Fruit fly (Drosophila melanogaster): ENCODE data around the gene Anp.

The Anp gene

DNA sequence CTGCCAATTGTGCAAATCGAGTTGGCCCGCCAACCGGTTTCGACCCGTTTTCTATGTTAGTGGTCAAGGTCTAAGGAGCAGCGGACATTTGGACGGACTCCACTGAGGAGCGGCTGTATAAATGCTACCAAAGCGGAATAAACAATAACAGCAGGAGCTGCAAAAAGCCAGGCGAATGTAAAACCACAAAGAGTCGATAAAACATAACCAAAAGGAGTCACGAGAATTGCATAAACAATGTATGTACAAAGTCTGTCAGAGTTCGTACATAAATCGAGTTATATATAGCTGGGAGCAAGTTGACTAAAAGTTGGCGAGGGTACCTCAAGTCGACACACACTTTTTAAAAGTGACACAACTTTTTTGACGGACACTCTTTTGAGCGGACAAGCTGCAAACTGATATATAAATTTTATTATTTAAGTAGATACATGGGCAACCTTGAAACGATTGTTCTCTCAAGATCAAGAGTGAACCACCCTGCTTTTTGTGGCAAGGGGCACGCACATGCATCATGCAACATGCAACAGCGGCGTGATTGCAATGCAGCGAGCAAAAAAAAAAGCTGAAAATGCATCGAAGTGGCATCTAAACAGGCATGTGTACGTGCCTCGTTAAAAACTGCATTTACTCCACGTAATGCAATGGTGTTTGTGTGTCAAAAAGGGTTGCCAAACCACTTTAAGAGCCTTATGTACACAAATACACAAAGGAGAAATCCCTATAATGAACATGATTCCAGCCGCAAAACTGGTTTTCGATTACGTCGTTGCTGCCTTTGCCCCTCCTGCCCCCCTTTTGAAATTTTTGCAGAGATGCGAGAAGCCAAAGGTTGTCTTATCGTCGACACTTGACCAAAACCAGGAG, 45.7 kb downstream of the Anp start (continued):
- TF ChIP-seq CG6808 (GFP tag; optimal IDR thresholded peaks at IDR 0.05) = peak; percentile 97
- TF ChIP-seq CG16779 (tag; optimal IDR thresholded peaks at IDR 0.05) = peak; percentile 94
- peak; percentile 95 for TF ChIP-seq esn (GFP tag; optimal IDR thresholded peaks at IDR 0.05)
- peak; percentile 99 for TF ChIP-seq CG6163 (GFP tag; IDR thresholded peaks at IDR 0.05)
- TF ChIP-seq ss (GFP tag; optimal IDR thresholded peaks at IDR 0.05) = peak; percentile 99 to 100
- TF ChIP-seq spab (GFP tag; optimal IDR thresholded peaks at IDR 0.05) = peak; percentile 97
- peak; percentile 96 for TF ChIP-seq Sox102F (GFP tag; optimal IDR thresholded peaks at IDR 0.05)
- TF ChIP-seq Gug (GFP tag; IDR thresholded peaks at IDR 0.05) = peak; percentile 81
- TF ChIP-seq CG11902 (GFP tag; optimal IDR thresholded peaks at IDR 0.05) = peak; percentile 74
- peak; percentile 96 for TF ChIP-seq CG10669 (GFP tag; optimal IDR thresholded peaks at IDR 0.05)

DNA sequence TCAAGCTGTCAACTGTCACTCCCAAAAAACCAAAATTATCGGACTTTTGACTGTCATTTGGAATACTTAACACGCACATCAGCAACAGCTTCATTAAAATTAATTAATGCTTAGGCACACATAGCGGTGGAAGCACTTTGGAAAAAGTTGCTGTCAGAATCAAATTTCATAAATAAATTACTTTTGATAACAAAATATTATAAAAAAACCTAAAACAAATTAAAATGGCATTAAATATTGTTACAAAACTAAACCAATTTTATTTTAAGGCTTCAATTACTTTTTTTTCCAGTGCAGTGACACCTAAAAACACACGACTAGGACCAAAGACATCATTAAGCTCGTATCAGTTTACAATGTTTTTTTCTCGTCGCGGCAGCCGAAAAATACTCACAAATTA, 46.5 kb downstream of the Anp start:
- TF ChIP-seq Hr38 (GFP tag; optimal IDR thresholded peaks at IDR 0.05) (no peak), Blimp-1 (GFP tag; optimal IDR thresholded peaks at IDR 0.05) (no peak), CG8119 (GFP tag; IDR thresholded peaks at IDR 0.05) (peak; percentile 73), CG10631 (GFP tag; optimal IDR thresholded peaks at IDR 0.05) (peak; percentile 43), Ets21C (GFP tag; optimal IDR thresholded peaks at IDR 0.05) (peak; percentile 17), vri (GFP tag; optimal IDR thresholded peaks at IDR 0.05) (no peak), CG4318 (GFP tag; optimal IDR thresholded peaks at IDR 0.05) (no peak), cyc (GFP tag; optimal IDR thresholded peaks at IDR 0.05) (peak; percentile 32), CG1621 (tag; optimal IDR thresholded peaks at IDR 0.05) (no peak), CG7368 (GFP tag; optimal IDR thresholded peaks at IDR 0.05) (peak; percentile 2), dac (GFP tag; optimal IDR thresholded peaks at IDR 0.05) (no peak), net (GFP tag; optimal IDR thresholded peaks at IDR 0.05) (peak; percentile 21), Eip78C (GFP tag) (peak; percentile 93), Eip93F (GFP tag; optimal IDR thresholded peaks at IDR 0.05) (no peak), Sox102F (GFP tag; optimal IDR thresholded peaks at IDR 0.05) (peak; percentile 38), salr (GFP tag; optimal IDR thresholded peaks at IDR 0.05) (peak in 1 of 2 experiments; percentile 71), OdsH (GFP tag; optimal IDR thresholded peaks at IDR 0.05) (peak; percentile 64), CG11294 (GFP tag; IDR thresholded peaks at IDR 0.05) (no peak), CG31627 (GFP tag; optimal IDR thresholded peaks at IDR 0.05) (peak; percentile 20), Met (GFP tag; optimal IDR thresholded peaks at IDR 0.05) (peak; percentile 65), Smox (GFP tag; optimal IDR thresholded peaks at IDR 0.05) (peak; percentile 58), CG9139 (GFP tag; optimal IDR thresholded peaks at IDR 0.05) (no peak), CG8319 (GFP tag; optimal IDR thresholded peaks at IDR 0.05) (peak; percentile 14), fd85E (GFP tag; optimal IDR thresholded peaks at IDR 0.05) (no peak), svp (GFP tag) (peak; percentile 51), Gug (GFP tag; IDR thresholded peaks at IDR 0.05) (peak; percentile 41; the same call in 1 of the 2 replicates), Eip75B (GFP tag; optimal IDR thresholded peaks at IDR 0.05) (no peak), fd59A (GFP tag; optimal IDR thresholded peaks at IDR 0.05) (peak; percentile 62), CG32006 (GFP tag; optimal IDR thresholded peaks at IDR 0.05) (peak; percentile 49), topi (GFP tag; optimal IDR thresholded peaks at IDR 0.05) (peak; percentile 56), CG6808 (GFP tag; optimal IDR thresholded peaks at IDR 0.05) (peak; percentile 50), spab (GFP tag; optimal IDR thresholded peaks at IDR 0.05) (peak; percentile 57), CG10669 (GFP tag; optimal IDR thresholded peaks at IDR 0.05) (peak; percentile 56), CG16779 (tag; optimal IDR thresholded peaks at IDR 0.05) (no peak), ss (GFP tag; optimal IDR thresholded peaks at IDR 0.05) (peak in 1 of 2 experiments; percentile 2), Hr4 (GFP tag; optimal IDR thresholded peaks at IDR 0.05) (peak; percentile 31), CG3919 (GFP tag; optimal IDR thresholded peaks at IDR 0.05) (peak; percentile 67), CG3032 (tag; optimal IDR thresholded peaks at IDR 0.05) (peak; percentile 59), CG6163 (GFP tag; IDR thresholded peaks at IDR 0.05) (peak; percentile 68), Lpt (GFP tag; optimal IDR thresholded peaks at IDR 0.05) (no peak), CG6792 (GFP tag; optimal IDR thresholded peaks at IDR 0.05) (no peak), CG8632 (GFP tag; optimal IDR thresholded peaks at IDR 0.05) (peak; percentile 71), eg (GFP tag; IDR thresholded peaks at IDR 0.05) (peak; percentile 59), lz (GFP tag; optimal IDR thresholded peaks at IDR 0.05) (peak; percentile 37), Sox14 (GFP tag; optimal IDR thresholded peaks at IDR 0.05) (peak; percentile 37), CG11902 (GFP tag; optimal IDR thresholded peaks at IDR 0.05) (peak; percentile 19)
